Worm (Caenorhabditis elegans) whole organism, L4 larva: ENCODE data around the gene fbxa-138.
A peak's percentile ranks its signal among the peaks of the same experiment; 100 is the strongest.

Experiments used
- D1046.2 ChIP-seq: fragments of 200-800 bp; sonication (Bioruptor generic); IDR thresholded peaks from 2 replicates; pipeline ENCODE4 v1.3.6; 2022; ENCODE audit warnings: missing genetic modification characterization, missing compliant biosample characterization
- F26F4.8 ChIP-seq: fragments of 200-800 bp; sonication (Bioruptor generic); conservative IDR thresholded peaks from 2 replicates; pipeline ENCODE4 v1.3.6; 2022; ENCODE audit warnings: missing genetic modification characterization, missing compliant biosample characterization
- F44E2.7 ChIP-seq: fragments of 200-800 bp; sonication (Bioruptor generic); IDR thresholded peaks from 2 replicates; pipeline ENCODE4 v2.1.2; 2022; ENCODE audit warnings: missing genetic modification characterization, missing compliant biosample characterization
- F49E8.2 ChIP-seq: sonication (generic microtip); optimal IDR thresholded peaks from 2 replicates; lab custom pipeline; 2016; ENCODE audit warnings: missing compliant biosample characterization, mild to moderate bottlenecking, missing genetic modification characterization, borderline replicate concordance
- R02D3.7 ChIP-seq: fragments of 150-350 bp; sonication (generic microtip); optimal IDR thresholded peaks from 3 replicates; lab custom pipeline; 2014; ENCODE audit warnings: missing biosample characterization, missing genetic modification characterization
- Y105C5A.15 ChIP-seq: fragments of 200-800 bp; sonication (Bioruptor generic); IDR thresholded peaks from 2 replicates; pipeline ENCODE4 v1.3.6; 2022; ENCODE audit warnings: missing genetic modification characterization, missing compliant biosample characterization
- ZK337.2 ChIP-seq: fragments of 200-800 bp; sonication (Bioruptor generic); IDR thresholded peaks from 2 replicates; pipeline ENCODE4 v1.3.6; 2022; ENCODE audit warnings: missing genetic modification reagents, missing genetic modification characterization, missing compliant biosample characterization
- aha-1 ChIP-seq: fragments of 150-350 bp; peaks from one replicate; lab custom pipeline; 2014; ENCODE audit warnings: missing biosample characterization, missing genetic modification characterization
- aly-2 ChIP-seq: sonication (generic microtip); optimal IDR thresholded peaks from 2 replicates; lab custom pipeline; 2018; ENCODE audit warnings: missing biosample characterization, missing genetic modification characterization
- ama-1 ChIP-seq: fragments of 150-350 bp; optimal IDR thresholded peaks from 2 replicates; lab custom pipeline; 2014; ENCODE audit warnings: inconsistent platforms, mixed read lengths
- arid-1 ChIP-seq: fragments of 200-800 bp; sonication (Bioruptor generic); conservative IDR thresholded peaks from 2 replicates; pipeline ENCODE4 v1.3.6; 2022; ENCODE audit warnings: missing genetic modification reagents, missing genetic modification characterization, missing compliant biosample characterization
- attf-4 ChIP-seq: sonication (generic microtip); optimal IDR thresholded peaks from 3 replicates; lab custom pipeline; 2017; ENCODE audit warnings: missing biosample characterization, missing genetic modification characterization
- ceh-32 ChIP-seq: sonication (generic microtip); optimal IDR thresholded peaks from 2 replicates; lab custom pipeline; 2016; ENCODE audit warnings: mild to moderate bottlenecking, missing genetic modification characterization, missing compliant biosample characterization; ENCODE audit not compliant: poor library complexity
- ceh-44 ChIP-seq: fragments of 200-800 bp; sonication (Bioruptor generic); IDR thresholded peaks from 2 replicates; pipeline ENCODE4 v1.3.6; 2022; ENCODE audit warnings: missing genetic modification reagents, missing genetic modification characterization, missing compliant biosample characterization
- daf-12 ChIP-seq: fragments of 150-350 bp; optimal IDR thresholded peaks from 2 replicates; lab custom pipeline; 2014; ENCODE audit warnings: missing biosample characterization, missing genetic modification reagents, missing genetic modification characterization
- daf-16 ChIP-seq, 3 experiments: sonication (generic microtip); optimal IDR thresholded peaks; 2 replicates each; lab custom pipeline; 2016 to 2017; ENCODE audit warnings: missing genetic modification characterization in 3 of 3, missing genetic modification reagents in 3 of 3, mild to moderate bottlenecking in 2 of 3, missing compliant biosample characterization in 2 of 3, missing biosample characterization in 1 of 3, moderate library complexity in 1 of 3
- daf-8 ChIP-seq: fragments of 200-800 bp; sonication (Bioruptor generic); IDR thresholded peaks from 2 replicates; pipeline ENCODE4 v1.3.6; 2022; ENCODE audit warnings: missing genetic modification characterization, missing compliant biosample characterization
- dmd-9 ChIP-seq: fragments of 200-800 bp; sonication (Bioruptor generic); IDR thresholded peaks from 2 replicates; pipeline ENCODE4 v1.3.6; 2022; ENCODE audit warnings: missing genetic modification reagents, missing genetic modification characterization, missing compliant biosample characterization
- dpl-1 ChIP-seq: fragments of 150-350 bp; optimal IDR thresholded peaks from 2 replicates; lab custom pipeline; 2014; ENCODE audit warnings: missing biosample characterization, missing genetic modification reagents, missing genetic modification characterization
- duxl-1 ChIP-seq: sonication (generic microtip); optimal IDR thresholded peaks from 2 replicates; lab custom pipeline; 2016; ENCODE audit warnings: mild to moderate bottlenecking, missing genetic modification characterization, moderate library complexity, missing compliant biosample characterization; ENCODE audit not compliant: poor library complexity
- gei-8 ChIP-seq: fragments of 200-800 bp; sonication (Bioruptor generic); optimal IDR thresholded peaks from 2 replicates; lab custom pipeline; 2018; ENCODE audit warnings: mild to moderate bottlenecking, missing genetic modification characterization, missing compliant biosample characterization
- hlh-11 ChIP-seq: fragments of 200-800 bp; sonication (Bioruptor generic); optimal IDR thresholded peaks from 2 replicates; lab custom pipeline; 2018; ENCODE audit warnings: mild to moderate bottlenecking, missing genetic modification characterization, missing compliant biosample characterization
- hlh-30 ChIP-seq: sonication (generic microtip); optimal IDR thresholded peaks from 2 replicates; lab custom pipeline; 2017; ENCODE audit warnings: antibody characterized with exemption, mild to moderate bottlenecking, missing genetic modification characterization, missing compliant biosample characterization; ENCODE audit not compliant: insufficient read depth
- jun-1 ChIP-seq: fragments of 150-350 bp; optimal IDR thresholded peaks from 2 replicates; lab custom pipeline; 2014; ENCODE audit warnings: missing biosample characterization, missing genetic modification reagents, missing genetic modification characterization
- lim-7 ChIP-seq: fragments of 200-800 bp; sonication (Bioruptor generic); IDR thresholded peaks from 2 replicates; pipeline ENCODE4 v1.3.6; 2022; ENCODE audit warnings: missing genetic modification characterization, missing compliant biosample characterization
- lin-13 ChIP-seq: fragments of 150-350 bp; optimal IDR thresholded peaks from 2 replicates; lab custom pipeline; 2014; ENCODE audit warnings: missing biosample characterization, missing genetic modification reagents, missing genetic modification characterization
- lsy-2 ChIP-seq, 2 experiments: fragments of 150-350 bp in 1 of 2; sonication (generic microtip) in 1 of 2; optimal IDR thresholded peaks; 2 replicates each; lab custom pipeline; 2014 to 2017; ENCODE audit warnings: missing biosample characterization in 2 of 2, missing genetic modification characterization in 2 of 2
- madf-9 ChIP-seq: fragments of 200-800 bp; sonication (Bioruptor generic); conservative IDR thresholded peaks from 2 replicates; pipeline ENCODE4 v1.3.6; 2022; ENCODE audit warnings: missing genetic modification reagents, missing genetic modification characterization, missing compliant biosample characterization
- mdl-1 ChIP-seq, 2 experiments: fragments of 150-350 bp in 1 of 2; sonication (generic microtip) in 1 of 2; optimal IDR thresholded peaks; 2 replicates each; lab custom pipeline; 2014 to 2017; ENCODE audit warnings: missing biosample characterization in 2 of 2, missing genetic modification characterization in 2 of 2
- mdt-29 ChIP-seq: fragments of 200-800 bp; sonication (Bioruptor generic); IDR thresholded peaks from 2 replicates; pipeline ENCODE4 v1.3.6; 2022; ENCODE audit warnings: missing genetic modification reagents, missing genetic modification characterization, missing compliant biosample characterization
- mes-2 ChIP-seq: sonication (generic microtip); optimal IDR thresholded peaks from 2 replicates; lab custom pipeline; 2016; ENCODE audit warnings: missing genotype, mild to moderate bottlenecking, missing genetic modification characterization, missing compliant biosample characterization; ENCODE audit not compliant: poor library complexity, severe bottlenecking
- nhr-102 ChIP-seq: sonication (generic microtip); optimal IDR thresholded peaks from 2 replicates; lab custom pipeline; 2016; ENCODE audit warnings: mild to moderate bottlenecking, missing genetic modification characterization, moderate library complexity, missing compliant biosample characterization
- nhr-111 ChIP-seq: fragments of 200-800 bp; sonication (Bioruptor generic); optimal IDR thresholded peaks from 2 replicates; lab custom pipeline; 2018; ENCODE audit warnings: mild to moderate bottlenecking, missing genetic modification characterization, missing compliant biosample characterization
- nhr-25 ChIP-seq: sonication (generic microtip); optimal IDR thresholded peaks from 2 replicates; lab custom pipeline; 2017; ENCODE audit warnings: missing genetic modification characterization, mild to moderate bottlenecking, missing compliant biosample characterization, antibody characterized with exemption, moderate library complexity, borderline replicate concordance; ENCODE audit not compliant: insufficient read depth
- nhr-41 ChIP-seq: fragments of 200-800 bp; sonication (Bioruptor generic); IDR thresholded peaks from 2 replicates; pipeline ENCODE4 v1.3.6; 2022; ENCODE audit warnings: missing genetic modification reagents, missing genetic modification characterization, missing compliant biosample characterization
- nhr-42 ChIP-seq: fragments of 200-800 bp; sonication (Bioruptor generic); IDR thresholded peaks from 2 replicates; pipeline ENCODE4 v1.3.6; 2022; ENCODE audit warnings: missing genetic modification characterization, missing compliant biosample characterization
- nhr-77 ChIP-seq: fragments of 150-350 bp; optimal IDR thresholded peaks from 2 replicates; lab custom pipeline; 2014; ENCODE audit warnings: missing biosample characterization, missing genetic modification characterization
- pha-4 ChIP-seq, 2 experiments: fragments of 150-350 bp in 1 of 2; fragments of 200-800 bp in 1 of 2; sonication (Bioruptor generic) in 1 of 2; IDR thresholded peaks in 1 of 2; optimal IDR thresholded peaks in 1 of 2; 2 replicates each; pipeline versions ENCODE4 v1.3.6 to Lab custom; 2014 to 2022; ENCODE audit warnings: missing genetic modification characterization in 2 of 2, missing genetic modification reagents in 2 of 2, missing biosample characterization in 1 of 2, missing compliant biosample characterization in 1 of 2
- php-3 ChIP-seq: fragments of 200-800 bp; sonication (Bioruptor generic); IDR thresholded peaks from 2 replicates; pipeline ENCODE4 v1.3.6; 2022; ENCODE audit warnings: missing genetic modification reagents, missing genetic modification characterization, missing compliant biosample characterization
- pqm-1 ChIP-seq: sonication (generic microtip); optimal IDR thresholded peaks from 2 replicates; lab custom pipeline; 2017; ENCODE audit warnings: missing biosample characterization, missing genetic modification characterization
- rbr-2 ChIP-seq: sonication (generic microtip); optimal IDR thresholded peaks from 2 replicates; lab custom pipeline; 2016; ENCODE audit warnings: missing genotype, missing genetic modification characterization, missing compliant biosample characterization
- saeg-2 ChIP-seq: fragments of 200-800 bp; sonication (Bioruptor generic); IDR thresholded peaks from 2 replicates; pipeline ENCODE4 v1.3.6; 2022; ENCODE audit warnings: missing genetic modification reagents, missing genetic modification characterization, missing compliant biosample characterization
- sdz-12 ChIP-seq: fragments of 200-800 bp; sonication (Bioruptor generic); optimal IDR thresholded peaks from 2 replicates; lab custom pipeline; 2018; ENCODE audit warnings: mild to moderate bottlenecking, missing genetic modification characterization, missing compliant biosample characterization
- set-16 ChIP-seq: fragments of 200-800 bp; sonication (Bioruptor generic); IDR thresholded peaks from 2 replicates; pipeline ENCODE4 v1.3.6; 2022; ENCODE audit warnings: missing genetic modification reagents, missing genetic modification characterization, missing compliant biosample characterization
- snpc-1.2 ChIP-seq: fragments of 200-800 bp; sonication (Bioruptor generic); IDR thresholded peaks from 2 replicates; pipeline ENCODE4 v1.3.6; 2022; ENCODE audit warnings: missing genetic modification reagents, missing genetic modification characterization, missing compliant biosample characterization
- tra-1 ChIP-seq: fragments of 200-800 bp; sonication (Bioruptor generic); IDR thresholded peaks from 2 replicates; pipeline ENCODE4 v1.3.6; 2022; ENCODE audit warnings: missing genetic modification reagents, missing genetic modification characterization, missing compliant biosample characterization
- unc-39 ChIP-seq: sonication (generic microtip); optimal IDR thresholded peaks from 2 replicates; lab custom pipeline; 2017; ENCODE audit warnings: missing biosample characterization, missing genetic modification characterization
- vab-7 ChIP-seq: fragments of 200-800 bp; sonication (Bioruptor generic); IDR thresholded peaks from 2 replicates; pipeline ENCODE4 v1.3.6; 2022; ENCODE audit warnings: missing genetic modification reagents, missing genetic modification characterization, missing compliant biosample characterization
- zfp-2 ChIP-seq: sonication (generic microtip); optimal IDR thresholded peaks from 2 replicates; lab custom pipeline; 2016; ENCODE audit warnings: mild to moderate bottlenecking, missing genetic modification characterization, missing compliant biosample characterization

Gene fbxa-138

ce11 chrIII:1424305-1424704 lies 40.3 kb upstream of the fbxa-138 start (continued):
- TF ChIP-seq tra-1 (GFP tag; lab: Robert Waterston, UW) = peak; percentile 83
- peak; percentile 81 for TF ChIP-seq dmd-9
- peak; percentile 90 for TF ChIP-seq lim-7 (GFP tag; lab: Robert Waterston, UW)
- TF ChIP-seq nhr-111 (GFP tag; lab: Kevin White, UChicago) = peak; percentile 77
- no peak for TF ChIP-seq daf-12
- TF ChIP-seq attf-4 (tag; lab: Kevin White, UChicago) = no peak
- peak; percentile 73 for TF ChIP-seq mdt-29 (GFP tag; lab: Robert Waterston, UW)
- TF ChIP-seq gei-8 (GFP tag; lab: Kevin White, UChicago) = peak; percentile 14
- peak; percentile 90 for TF ChIP-seq set-16
- peak; percentile 52 for TF ChIP-seq hlh-11 (tag; lab: Kevin White, UChicago)
- TF ChIP-seq unc-39 (tag; lab: Kevin White, UChicago) = no peak
- peak; percentile 85; the same call in 1 of the 2 replicates for TF ChIP-seq nhr-41 (GFP tag; lab: Robert Waterston, UW)
- peak; percentile 82 for TF ChIP-seq saeg-2
- TF ChIP-seq vab-7 (GFP tag; lab: Robert Waterston, UW) = peak; percentile 88
- TF ChIP-seq Y105C5A.15 (GFP tag; lab: Robert Waterston, UW) = peak; percentile 84; the same call in 1 of the 2 replicates
- peak; percentile 92 for TF ChIP-seq arid-1
- peak; percentile 43 for TF ChIP-seq F49E8.2 (tag; lab: Kevin White, UChicago)
- TF ChIP-seq php-3 (GFP tag; lab: Robert Waterston, UW) = peak; percentile 67; the same call in 1 of the 2 replicates
- peak in 1 of 2 experiments; percentile 26 for TF ChIP-seq mdl-1 (tag; optimal IDR thresholded peaks at IDR 0.05; lab: Kevin White, UChicago)
- peak; percentile 87; the same call in 1 of the 2 replicates for TF ChIP-seq D1046.2 (GFP tag; lab: Robert Waterston, UW)
- peak; percentile 70 for TF ChIP-seq rbr-2 (tag; lab: Kevin White, UChicago)
- TF ChIP-seq duxl-1 (tag; lab: Kevin White, UChicago) = peak; percentile 78
- no peak for TF ChIP-seq ama-1 (lab: Kevin White, UChicago)
- TF ChIP-seq sdz-12 (GFP tag; lab: Kevin White, UChicago) = peak; percentile 52
- peak; percentile 67 for TF ChIP-seq zfp-2 (tag; lab: Kevin White, UChicago)
- peak; percentile 68; the same call in 1 of the 2 replicates for TF ChIP-seq F26F4.8
- peak; percentile 89 for TF ChIP-seq pha-4 (GFP tag; IDR thresholded peaks at IDR 0.05; lab: Robert Waterston, UW)
- no peak for TF ChIP-seq pha-4 (tag; optimal IDR thresholded peaks at IDR 0.05; lab: Kevin White, UChicago)
- TF ChIP-seq dpl-1 (GFP tag; lab: Kevin White, UChicago) = peak; percentile 60
- TF ChIP-seq nhr-102 = peak; percentile 54
- no peak for TF ChIP-seq ceh-32 (tag; lab: Kevin White, UChicago)
- peak; percentile 81 for TF ChIP-seq mes-2
- TF ChIP-seq lin-13 (GFP tag; lab: Kevin White, UChicago) = peak; percentile 94
- no peak for TF ChIP-seq daf-8 (GFP tag; lab: Robert Waterston, UW)
- TF ChIP-seq lsy-2 (tag; optimal IDR thresholded peaks at IDR 0.05; lab: Kevin White, UChicago) = peak; percentile 43 to 79
- peak; percentile 88 for TF ChIP-seq madf-9
- peak; percentile 98 for TF ChIP-seq aha-1 (tag; lab: Kevin White, UChicago)
- TF ChIP-seq nhr-42 (GFP tag; lab: Robert Waterston, UW) = peak; percentile 70
- no peak for TF ChIP-seq aly-2 (tag; lab: Kevin White, UChicago)
- peak; percentile 15 for TF ChIP-seq hlh-30
- TF ChIP-seq nhr-25 (tag; lab: Kevin White, UChicago) = no peak
- TF ChIP-seq snpc-1.2 (GFP tag; lab: Robert Waterston, UW) = peak; percentile 84
- peak; percentile 37 to 52 for TF ChIP-seq daf-16 (GFP tag; optimal IDR thresholded peaks at IDR 0.05; lab: Kevin White, UChicago)
- peak; percentile 58 for TF ChIP-seq daf-16 (tag; optimal IDR thresholded peaks at IDR 0.05; lab: Kevin White, UChicago)
- TF ChIP-seq F44E2.7 (GFP tag; lab: Robert Waterston, UW) = 0 out of 2 replicates have a peak, but pooled peaks have one; percentile 58
- TF ChIP-seq pqm-1 (tag; lab: Kevin White, UChicago) = no peak
- peak; percentile 82; the same call in 1 of the 2 replicates for TF ChIP-seq ceh-44 (GFP tag; lab: Robert Waterston, UW)
- peak; percentile 61; the same call in 1 of the 2 replicates for TF ChIP-seq ZK337.2
- peak; percentile 39 for TF ChIP-seq nhr-77 (tag; lab: Kevin White, UChicago)
- TF ChIP-seq jun-1 (tag; lab: Kevin White, UChicago) = no peak
- TF ChIP-seq R02D3.7 (tag; lab: Kevin White, UChicago) = no peak
